Worm (Caenorhabditis elegans): ENCODE results near the gene K04C2.3.

DNA sequence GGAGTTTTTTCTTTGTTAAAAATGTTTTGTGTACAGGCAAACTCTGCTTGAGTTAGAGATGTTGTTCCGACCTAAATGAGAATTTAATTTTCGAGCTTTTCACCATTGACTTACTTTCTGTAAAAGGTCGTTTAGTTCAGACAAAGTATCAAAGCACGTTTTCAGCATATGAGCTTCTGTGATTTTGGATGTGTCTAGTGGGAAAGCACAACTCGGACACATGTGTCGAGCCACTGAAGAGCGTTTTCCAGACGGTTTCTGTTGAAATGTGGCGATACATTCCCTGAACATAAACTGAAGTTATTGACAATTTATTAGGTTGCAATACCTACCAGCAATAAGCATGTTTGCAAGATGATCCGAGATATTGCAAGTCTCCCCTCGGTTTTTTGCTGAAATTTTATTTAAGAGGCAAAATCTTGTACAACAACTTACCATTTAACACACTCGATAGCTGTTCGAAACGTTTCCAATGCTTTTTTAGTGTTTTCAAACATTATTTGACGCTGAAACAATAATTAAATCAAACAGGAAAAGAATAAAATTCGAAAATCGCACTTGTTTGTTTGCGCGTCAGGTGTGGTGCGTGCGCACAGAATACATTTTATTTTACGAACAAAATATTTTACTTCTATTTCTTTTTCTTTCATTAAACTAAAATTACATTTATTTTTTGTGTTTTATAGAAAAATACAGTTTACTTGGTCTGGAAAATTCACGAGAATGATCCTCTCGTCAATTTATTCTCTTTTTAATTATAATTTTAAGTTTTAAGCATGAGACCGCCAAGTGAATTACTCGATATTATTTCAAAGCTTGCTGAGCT, 16.3 kb downstream of the K04C2.3 start, which contains the start of the genes brd-1 and K04C2.2:
- no peak for TF ChIP-seq W03F9.2 (tag; optimal IDR thresholded peaks at IDR 0.05)
- TF ChIP-seq dao-5 (tag; optimal IDR thresholded peaks at IDR 0.05) = no peak
